Worm (Caenorhabditis elegans) whole organism, late embryonic: ENCODE data around the gene C05G5.1.
A peak's percentile ranks its signal among the peaks of the same experiment; 100 is the strongest.

Source experiments
- C08G9.2 ChIP-seq: sonication (generic microtip); optimal IDR thresholded peaks from 2 replicates; lab custom pipeline; 2016; ENCODE audit warnings: mild to moderate bottlenecking, missing genetic modification characterization, moderate library complexity, missing compliant biosample characterization
- F13H6.1 ChIP-seq: sonication (generic microtip); optimal IDR thresholded peaks from 2 replicates; lab custom pipeline; 2016; ENCODE audit warnings: missing genetic modification characterization, missing compliant biosample characterization
- T23F11.4 ChIP-seq: fragments of 200-800 bp; sonication (Bioruptor generic); optimal IDR thresholded peaks from 2 replicates; lab custom pipeline; 2018; ENCODE audit warnings: mild to moderate bottlenecking, missing genetic modification characterization, missing compliant biosample characterization
- Y22D7AL.16 ChIP-seq: sonication (generic microtip); optimal IDR thresholded peaks from 2 replicates; lab custom pipeline; 2016; ENCODE audit warnings: missing genetic modification characterization, missing compliant biosample characterization
- ama-1 ChIP-seq: fragments of 150-350 bp; optimal IDR thresholded peaks from 2 replicates; lab custom pipeline; 2014
- ceh-14 ChIP-seq: sonication (generic microtip); optimal IDR thresholded peaks from 2 replicates; lab custom pipeline; 2016; ENCODE audit warnings: missing genotype, missing genetic modification characterization, missing compliant biosample characterization
- ceh-19 ChIP-seq: fragments of 200-800 bp; sonication (Bioruptor generic); optimal IDR thresholded peaks from 2 replicates; lab custom pipeline; 2018; ENCODE audit warnings: mild to moderate bottlenecking, missing genetic modification characterization, missing compliant biosample characterization
- ceh-30 ChIP-seq: fragments of 150-350 bp; optimal IDR thresholded peaks from 2 replicates; lab custom pipeline; 2014; ENCODE audit warnings: missing biosample characterization, missing genetic modification characterization
- ceh-31 ChIP-seq: sonication (generic microtip); optimal IDR thresholded peaks from 2 replicates; lab custom pipeline; 2016; ENCODE audit warnings: missing genetic modification characterization, missing compliant biosample characterization
- ceh-45 ChIP-seq: fragments of 200-800 bp; sonication (Bioruptor generic); IDR thresholded peaks from 2 replicates; pipeline ENCODE4 v1.3.6; 2022; ENCODE audit warnings: missing genetic modification reagents, missing genetic modification characterization, missing compliant biosample characterization
- ceh-48 ChIP-seq: sonication (generic microtip); optimal IDR thresholded peaks from 2 replicates; lab custom pipeline; 2016; ENCODE audit warnings: missing genetic modification characterization, inconsistent platforms, missing compliant biosample characterization
- ceh-6 ChIP-seq: fragments of 200-800 bp; sonication (Bioruptor generic); optimal IDR thresholded peaks from 2 replicates; lab custom pipeline; 2018; ENCODE audit warnings: mild to moderate bottlenecking, missing genetic modification characterization, missing compliant biosample characterization
- ceh-9 ChIP-seq: sonication (generic microtip); optimal IDR thresholded peaks from 2 replicates; lab custom pipeline; 2016; ENCODE audit warnings: mild to moderate bottlenecking, missing genetic modification characterization, inconsistent platforms, missing compliant biosample characterization
- dmd-4 ChIP-seq: sonication (generic microtip); optimal IDR thresholded peaks from 2 replicates; lab custom pipeline; 2016; ENCODE audit warnings: borderline replicate concordance, missing genetic modification characterization, missing compliant biosample characterization
- ets-4 ChIP-seq: sonication (generic microtip); optimal IDR thresholded peaks from 2 replicates; lab custom pipeline; 2016; ENCODE audit warnings: missing genetic modification characterization, missing compliant biosample characterization
- fax-1 ChIP-seq: sonication (generic microtip); optimal IDR thresholded peaks from 2 replicates; lab custom pipeline; 2016; ENCODE audit warnings: missing genotype, missing genetic modification characterization, missing compliant biosample characterization
- fkh-6 ChIP-seq: sonication (generic microtip); optimal IDR thresholded peaks from 2 replicates; lab custom pipeline; 2016; ENCODE audit warnings: missing genetic modification characterization, missing compliant biosample characterization
- gmeb-2 ChIP-seq: sonication (generic microtip); optimal IDR thresholded peaks from 2 replicates; lab custom pipeline; 2016; ENCODE audit warnings: missing genetic modification characterization, inconsistent platforms, missing compliant biosample characterization
- hlh-13 ChIP-seq: fragments of 200-800 bp; sonication (Bioruptor generic); optimal IDR thresholded peaks from 2 replicates; lab custom pipeline; 2018; ENCODE audit warnings: mild to moderate bottlenecking, missing genetic modification characterization, missing compliant biosample characterization
- hlh-15 ChIP-seq: sonication (generic microtip); optimal IDR thresholded peaks from 2 replicates; lab custom pipeline; 2016; ENCODE audit warnings: missing genetic modification characterization, missing compliant biosample characterization
- hlh-8 ChIP-seq: sonication (generic microtip); optimal IDR thresholded peaks from 2 replicates; lab custom pipeline; 2016; ENCODE audit warnings: missing genotype, missing genetic modification characterization, missing compliant biosample characterization
- lim-6 ChIP-seq: sonication (generic microtip); optimal IDR thresholded peaks from 2 replicates; lab custom pipeline; 2016; ENCODE audit warnings: missing genetic modification characterization, missing compliant biosample characterization
- lin-11 ChIP-seq: fragments of 200-800 bp; sonication (Bioruptor generic); optimal IDR thresholded peaks from 2 replicates; lab custom pipeline; 2018; ENCODE audit warnings: mild to moderate bottlenecking, missing genetic modification characterization, missing compliant biosample characterization
- madf-2 ChIP-seq: sonication (generic microtip); optimal IDR thresholded peaks from 2 replicates; lab custom pipeline; 2017; ENCODE audit warnings: missing genetic modification characterization, missing compliant biosample characterization
- mec-3 ChIP-seq: sonication (generic microtip); optimal IDR thresholded peaks from 2 replicates; lab custom pipeline; 2016; ENCODE audit warnings: borderline replicate concordance, missing genetic modification characterization, missing compliant biosample characterization
- nfya-1 ChIP-seq: sonication (generic microtip); optimal IDR thresholded peaks from 2 replicates; lab custom pipeline; 2017; ENCODE audit warnings: missing genetic modification characterization, mild to moderate bottlenecking, missing compliant biosample characterization, antibody characterized with exemption, moderate library complexity
- nhr-11 ChIP-seq: fragments of 150-350 bp; optimal IDR thresholded peaks from 2 replicates; lab custom pipeline; 2014; ENCODE audit warnings: missing biosample characterization, missing genetic modification characterization
- pag-3 ChIP-seq: sonication (generic microtip); optimal IDR thresholded peaks from 2 replicates; lab custom pipeline; 2016; ENCODE audit warnings: missing compliant biosample characterization, missing genetic modification characterization, borderline replicate concordance
- pat-9 ChIP-seq: fragments of 200-800 bp; sonication (Bioruptor generic); optimal IDR thresholded peaks from 2 replicates; lab custom pipeline; 2018; ENCODE audit warnings: mild to moderate bottlenecking, missing genetic modification characterization, moderate library complexity, missing compliant biosample characterization
- pax-1 ChIP-seq: fragments of 150-350 bp; optimal IDR thresholded peaks from 2 replicates; lab custom pipeline; 2014; ENCODE audit warnings: missing biosample characterization, missing genetic modification characterization
- pha-2 ChIP-seq: sonication (generic microtip); optimal IDR thresholded peaks from 2 replicates; lab custom pipeline; 2017; ENCODE audit warnings: mild to moderate bottlenecking, missing genetic modification characterization, missing compliant biosample characterization
- pha-4 ChIP-seq: fragments of 150-350 bp; optimal IDR thresholded peaks from 2 replicates; lab custom pipeline; 2018; ENCODE audit warnings: missing biosample characterization, missing genetic modification reagents, missing genetic modification characterization
- ref-2 ChIP-seq: sonication (generic microtip); optimal IDR thresholded peaks from 2 replicates; lab custom pipeline; 2016; ENCODE audit warnings: missing genetic modification characterization, missing compliant biosample characterization
- sdc-2 ChIP-seq: sonication (generic microtip); optimal IDR thresholded peaks from 2 replicates; lab custom pipeline; 2016; ENCODE audit warnings: missing genotype, missing genetic modification characterization, missing compliant biosample characterization
- sox-4 ChIP-seq: sonication (generic microtip); optimal IDR thresholded peaks from 2 replicates; lab custom pipeline; 2017; ENCODE audit warnings: mild to moderate bottlenecking, missing genetic modification characterization, inconsistent platforms, missing compliant biosample characterization
- tbx-7 ChIP-seq: sonication (generic microtip); optimal IDR thresholded peaks from 2 replicates; lab custom pipeline; 2016; ENCODE audit warnings: missing genotype, missing genetic modification characterization, missing compliant biosample characterization
- ttx-3 ChIP-seq: sonication (generic microtip); optimal IDR thresholded peaks from 2 replicates; lab custom pipeline; 2016; ENCODE audit warnings: missing genetic modification reagents, missing genetic modification characterization, missing compliant biosample characterization
- unc-3 ChIP-seq, 2 experiments: fragments of 200-800 bp in 1 of 2; sonication (Bioruptor generic) in 1 of 2; sonication (generic microtip) in 1 of 2; conservative IDR thresholded peaks in 1 of 2; optimal IDR thresholded peaks in 1 of 2; 2 replicates each; pipeline versions ENCODE4 v1.3.6 to Lab custom; 2016 to 2022; ENCODE audit warnings: missing compliant biosample characterization in 2 of 2, missing genetic modification characterization in 2 of 2, missing genetic modification reagents in 1 of 2
- unc-42 ChIP-seq: sonication (generic microtip); optimal IDR thresholded peaks from 2 replicates; lab custom pipeline; 2016; ENCODE audit warnings: missing genotype, missing genetic modification characterization, missing compliant biosample characterization
- unc-55 ChIP-seq: sonication (generic microtip); optimal IDR thresholded peaks from 2 replicates; lab custom pipeline; 2017; ENCODE audit warnings: missing biosample characterization, missing genetic modification reagents, missing genetic modification characterization
- zip-5 ChIP-seq: sonication (generic microtip); optimal IDR thresholded peaks from 2 replicates; lab custom pipeline; 2016; ENCODE audit warnings: missing genetic modification characterization, missing compliant biosample characterization
- ztf-16 ChIP-seq: sonication (generic microtip); optimal IDR thresholded peaks from 2 replicates; lab custom pipeline; 2017; ENCODE audit warnings: missing genetic modification characterization, missing compliant biosample characterization

The C05G5.1 gene

ce11 chrX:14780176-14780575 is 40.3 kb upstream of the C05G5.1 start:
- TF ChIP-seq unc-55 (peak; percentile 48), ceh-19 (GFP tag; lab: Kevin White, UChicago) (no peak), ceh-45 (GFP tag; lab: Robert Waterston, UW) (no peak), gmeb-2 (tag; lab: Kevin White, UChicago) (no peak), ceh-9 (tag; lab: Kevin White, UChicago) (no peak), Y22D7AL.16 (tag; lab: Kevin White, UChicago) (no peak), madf-2 (tag; lab: Kevin White, UChicago) (no peak)

DNA sequence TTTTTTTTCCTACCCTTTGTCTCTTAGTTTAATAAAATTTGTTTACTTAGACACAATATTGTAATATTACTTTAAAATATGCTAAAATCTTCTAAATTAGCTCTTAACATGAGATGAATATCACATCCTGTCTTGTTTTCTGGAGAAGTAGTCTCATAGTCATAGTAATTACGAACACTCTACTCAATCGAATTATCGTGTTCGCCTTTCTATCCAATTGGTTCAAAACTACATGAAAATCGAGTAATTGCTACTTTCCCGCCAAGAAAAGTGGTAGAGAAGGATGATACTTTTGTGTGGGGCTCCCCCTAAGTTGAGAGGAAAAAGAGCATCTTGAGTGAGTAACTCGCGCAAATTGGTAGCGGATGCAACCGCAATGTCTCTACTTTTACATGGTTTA is 38.2 kb upstream of the C05G5.1 start:
- TF ChIP-seq unc-42 (tag; lab: Kevin White, UChicago): peak; percentile 78
- TF ChIP-seq ceh-31 (tag; lab: Kevin White, UChicago): peak; percentile 22
- TF ChIP-seq lin-11 (tag; lab: Kevin White, UChicago): no peak
- TF ChIP-seq madf-2 (tag; lab: Kevin White, UChicago): no peak
- TF ChIP-seq fax-1 (tag; lab: Kevin White, UChicago): no peak
- TF ChIP-seq ceh-14 (tag; lab: Kevin White, UChicago): no peak
- no peak for TF ChIP-seq ttx-3 (tag; lab: Kevin White, UChicago)
- no peak for TF ChIP-seq nfya-1 (tag; lab: Kevin White, UChicago)
- no peak for TF ChIP-seq hlh-13 (GFP tag; lab: Kevin White, UChicago)

- no peak for TF ChIP-seq gmeb-2 (tag; lab: Kevin White, UChicago)
- TF ChIP-seq lin-11 (tag; lab: Kevin White, UChicago): no peak
- TF ChIP-seq pha-4 (tag; lab: Kevin White, UChicago): no peak
- 0 out of 2 replicates have a peak, but pooled peaks have one; percentile 48 for TF ChIP-seq unc-3 (GFP tag; conservative IDR thresholded peaks at IDR 0.05; lab: Robert Waterston, UW)
- TF ChIP-seq unc-3 (tag; optimal IDR thresholded peaks at IDR 0.05; lab: Kevin White, UChicago): no peak
- no peak for TF ChIP-seq ama-1
- TF ChIP-seq sox-4 (tag; lab: Kevin White, UChicago): no peak
- peak; percentile 21 for TF ChIP-seq nfya-1 (tag; lab: Kevin White, UChicago)
- no peak for TF ChIP-seq fkh-6 (tag; lab: Kevin White, UChicago)
- no peak for TF ChIP-seq zip-5 (tag; lab: Kevin White, UChicago)
- TF ChIP-seq pha-2: no peak
- TF ChIP-seq pat-9 (tag; lab: Kevin White, UChicago): no peak
- TF ChIP-seq T23F11.4 (GFP tag; lab: Kevin White, UChicago): no peak
- TF ChIP-seq ttx-3 (tag; lab: Kevin White, UChicago): no peak
- TF ChIP-seq unc-42 (tag; lab: Kevin White, UChicago): no peak
Measured at ce11 chrX:14776312-14776711, 36.4 kb upstream of the C05G5.1 start.

DNA sequence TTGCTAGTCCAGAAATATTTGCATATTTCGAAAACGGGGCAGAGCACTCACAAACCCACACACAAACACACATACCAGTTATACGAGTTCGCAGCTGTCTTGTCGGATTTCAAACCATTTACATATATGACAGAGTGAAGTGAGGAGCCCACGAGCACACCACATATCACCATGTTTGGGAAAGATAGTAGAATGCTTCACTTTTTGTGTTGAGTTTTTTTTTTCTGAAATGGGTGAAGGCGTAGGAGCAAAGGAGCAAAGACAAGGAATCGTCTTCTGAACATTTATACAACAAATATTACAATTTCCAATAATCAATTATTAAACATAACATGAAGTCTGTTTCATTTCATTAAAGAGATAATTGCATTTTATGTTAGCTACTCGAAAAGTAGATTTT is 35.3 kb upstream of the C05G5.1 start:
- TF ChIP-seq F13H6.1 (tag; lab: Kevin White, UChicago) (no peak), C08G9.2 (tag; lab: Kevin White, UChicago) (no peak), ref-2 (tag; lab: Kevin White, UChicago) (no peak), sdc-2 (tag; lab: Kevin White, UChicago) (no peak), dmd-4 (no peak), ceh-48 (tag; lab: Kevin White, UChicago) (no peak), hlh-15 (tag; lab: Kevin White, UChicago) (no peak), unc-42 (tag; lab: Kevin White, UChicago) (no peak), pax-1 (no peak), ama-1 (no peak), nhr-11 (no peak), unc-55 (no peak), fax-1 (tag; lab: Kevin White, UChicago) (no peak), lim-6 (tag; lab: Kevin White, UChicago) (no peak), ceh-9 (tag; lab: Kevin White, UChicago) (no peak)

- TF ChIP-seq pag-3 (tag; lab: Kevin White, UChicago) (no peak), ets-4 (tag; lab: Kevin White, UChicago) (no peak), fax-1 (tag; lab: Kevin White, UChicago) (no peak), ceh-45 (GFP tag; lab: Robert Waterston, UW) (no peak), mec-3 (no peak), F13H6.1 (tag; lab: Kevin White, UChicago) (no peak), hlh-15 (tag; lab: Kevin White, UChicago) (no peak), tbx-7 (tag; lab: Kevin White, UChicago) (no peak), unc-55 (no peak), pat-9 (tag; lab: Kevin White, UChicago) (no peak), fkh-6 (tag; lab: Kevin White, UChicago) (no peak), ceh-6 (no peak), hlh-8 (tag; lab: Kevin White, UChicago) (no peak), unc-42 (tag; lab: Kevin White, UChicago) (no peak), ceh-19 (GFP tag; lab: Kevin White, UChicago) (no peak), ttx-3 (tag; lab: Kevin White, UChicago) (no peak), ceh-30 (no peak), ztf-16 (tag; lab: Kevin White, UChicago) (no peak), sox-4 (tag; lab: Kevin White, UChicago) (no peak), unc-3 (GFP tag; conservative IDR thresholded peaks at IDR 0.05; lab: Robert Waterston, UW) (no peak), unc-3 (tag; optimal IDR thresholded peaks at IDR 0.05; lab: Kevin White, UChicago) (no peak)
- TF ChIP-seq, all 69 proteins: peak for 0
Measured at ce11 chrX:14773238-14773637, 33.3 kb upstream of the C05G5.1 start, which contains the start of gene unc-3. TSS of gene unc-3 (plus strand) at chrX:14773538.
